Worm (Caenorhabditis elegans): Measurements from ENCODE around the gene srh-195.

Gene srh-195

DNA sequence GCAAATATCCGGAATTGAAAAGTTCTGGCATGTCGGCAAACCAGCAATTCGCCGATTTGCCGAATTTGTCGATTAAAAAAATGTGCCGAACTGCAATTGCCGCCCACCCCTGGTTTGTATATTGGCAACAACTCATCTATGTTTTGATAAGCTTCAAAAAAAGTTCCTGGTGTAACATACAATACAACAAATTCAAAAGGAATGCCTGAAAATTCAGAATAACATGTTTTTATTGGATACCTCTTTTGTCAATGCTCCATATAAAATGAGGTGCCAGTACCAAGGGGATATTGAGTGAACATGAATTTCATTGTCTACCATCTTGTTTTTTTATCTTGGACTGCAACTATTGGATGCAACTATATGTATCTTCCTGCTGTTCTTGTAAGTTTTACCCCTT is 35.4 kb downstream of the srh-195 start, which contains the start of gene T16A1.4:
TSS of gene T16A1.4 (plus strand) at position 301 of the 400 bp plus-strand sequence.
- no peak for TF ChIP-seq mab-5 (tag; optimal IDR thresholded peaks at IDR 0.05)
- TF ChIP-seq nhr-11 (tag; optimal IDR thresholded peaks at IDR 0.05) = no peak
- no peak for TF ChIP-seq zag-1 (tag; optimal IDR thresholded peaks at IDR 0.05)
- TF ChIP-seq elt-3 (tag; optimal IDR thresholded peaks at IDR 0.05) = no peak
- TF ChIP-seq nhr-25 (tag; optimal IDR thresholded peaks at IDR 0.05) = no peak
- no peak for TF ChIP-seq ZK546.5 (tag; optimal IDR thresholded peaks at IDR 0.05)
- no peak for TF ChIP-seq nhr-10 (tag; optimal IDR thresholded peaks at IDR 0.05)
- no peak for TF ChIP-seq mdl-1 (tag; optimal IDR thresholded peaks at IDR 0.05)
- TF ChIP-seq dmd-4 (tag; optimal IDR thresholded peaks at IDR 0.05) = no peak
- no peak for TF ChIP-seq nhr-129 (tag; optimal IDR thresholded peaks at IDR 0.05)
- no peak for TF ChIP-seq unc-55 (GFP tag; optimal IDR thresholded peaks at IDR 0.05)
- TF ChIP-seq C34F6.9 (tag; optimal IDR thresholded peaks at IDR 0.05) = no peak
- TF ChIP-seq egl-27 (tag; optimal IDR thresholded peaks at IDR 0.05) = no peak
- TF ChIP-seq sma-3 (GFP tag; optimal IDR thresholded peaks at IDR 0.05) = no peak
- no peak for TF ChIP-seq unc-62 (GFP tag; optimal IDR thresholded peaks at IDR 0.05)
- no peak for TF ChIP-seq ceh-16 (tag; optimal IDR thresholded peaks at IDR 0.05)

DNA sequence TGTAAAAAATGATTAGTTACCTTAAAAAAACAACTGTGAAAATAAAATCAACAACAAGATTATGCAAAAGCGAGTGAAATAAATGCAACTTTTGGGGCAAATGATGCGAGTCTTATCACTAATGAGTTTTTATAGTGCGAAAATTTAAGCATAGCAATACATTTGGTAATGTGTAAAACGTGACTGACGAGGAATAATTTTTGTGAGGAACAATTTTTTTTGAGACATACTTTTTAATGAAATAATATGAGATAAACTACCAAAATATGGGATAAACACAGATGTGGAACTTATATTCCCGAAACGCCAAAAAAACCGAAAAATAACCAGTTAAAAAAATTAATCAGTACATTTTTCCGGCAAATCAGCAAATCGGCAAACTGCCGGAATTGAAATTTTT is 36.3 kb downstream of the srh-195 start, which contains the start of gene F07E5.9:
TSS of gene F07E5.9 (minus strand) at position 101 of the 400 bp plus-strand sequence.
- TF ChIP-seq ztf-11 (tag; optimal IDR thresholded peaks at IDR 0.05) (no peak), crh-2 (tag; optimal IDR thresholded peaks at IDR 0.05) (no peak), aly-2 (tag; optimal IDR thresholded peaks at IDR 0.05) (no peak), Y55F3AM.14 (GFP tag; optimal IDR thresholded peaks at IDR 0.05) (no peak)

DNA sequence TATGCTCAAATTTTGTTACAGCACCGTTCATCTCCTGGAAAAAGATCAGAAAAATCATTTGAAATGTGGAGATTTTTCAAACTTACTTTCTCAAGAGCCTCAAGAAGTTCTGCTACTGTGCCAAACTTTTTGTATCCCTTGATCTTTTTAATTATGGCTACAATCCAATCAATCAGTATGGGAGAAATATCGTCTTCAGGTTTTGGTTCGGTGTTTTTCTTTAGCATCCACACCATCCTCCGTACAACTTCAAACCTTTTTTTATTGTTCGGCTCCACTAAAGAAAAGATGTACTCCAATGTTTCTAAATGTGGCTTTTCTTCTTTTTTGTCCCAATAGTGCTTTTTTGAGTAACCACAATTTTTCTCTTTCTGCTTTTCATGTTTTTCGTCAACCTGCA is 40.2 kb downstream of the srh-195 start:
- TF ChIP-seq blmp-1 (tag; optimal IDR thresholded peaks at IDR 0.05; ENCODE audit: insufficient read depth) = no peak
- no peak for TF ChIP-seq fos-1 (tag; optimal IDR thresholded peaks at IDR 0.05)
- no peak for TF ChIP-seq gmeb-1 (tag; optimal IDR thresholded peaks at IDR 0.05)
- no peak for TF ChIP-seq sma-3 (GFP tag; optimal IDR thresholded peaks at IDR 0.05)
- no peak for TF ChIP-seq lin-11 (tag; optimal IDR thresholded peaks at IDR 0.05)
- TF ChIP-seq nhr-11 (tag; optimal IDR thresholded peaks at IDR 0.05) = no peak
- no peak for TF ChIP-seq C34F6.9 (tag; optimal IDR thresholded peaks at IDR 0.05)
- no peak for TF ChIP-seq elt-3 (tag; optimal IDR thresholded peaks at IDR 0.05)
- TF ChIP-seq peb-1 (tag; optimal IDR thresholded peaks at IDR 0.05) = no peak
- no peak for TF ChIP-seq ama-1 (optimal IDR thresholded peaks at IDR 0.05)
- no peak for TF ChIP-seq crh-2 (tag; optimal IDR thresholded peaks at IDR 0.05)
- TF ChIP-seq ceh-16 (tag; optimal IDR thresholded peaks at IDR 0.05) = no peak

DNA sequence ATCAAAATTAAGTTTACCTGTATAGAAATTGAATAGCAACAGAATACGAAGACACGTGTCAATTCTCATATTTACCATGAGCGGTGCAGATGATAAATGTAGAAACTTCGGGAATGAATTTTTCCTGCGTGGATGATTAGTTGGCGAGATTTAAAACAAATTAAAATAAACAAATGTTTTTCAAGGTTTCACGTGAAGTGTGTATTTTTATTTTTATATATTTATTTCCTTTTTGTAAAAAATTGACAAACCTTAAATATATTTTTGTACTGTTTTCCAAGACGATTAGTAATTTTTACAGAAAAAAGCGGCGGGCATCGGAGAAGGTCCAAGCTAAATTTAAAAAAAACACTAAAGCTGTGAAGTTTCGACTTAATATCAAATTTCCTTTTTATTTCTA is 41.2 kb downstream of the srh-195 start, which contains the start of gene F07E5.8:
TSS of gene F07E5.8 (minus strand) at position 101 of the 400 bp plus-strand sequence.
- TF ChIP-seq nhr-77 (tag; optimal IDR thresholded peaks at IDR 0.05) (no peak), mbf-1 (tag; optimal IDR thresholded peaks at IDR 0.05) (no peak), lin-39 (tag; optimal IDR thresholded peaks at IDR 0.05) (no peak), ceh-82 (tag; optimal IDR thresholded peaks at IDR 0.05) (no peak), Y55F3AM.14 (GFP tag; optimal IDR thresholded peaks at IDR 0.05) (no peak), mdl-1 (tag; optimal IDR thresholded peaks at IDR 0.05) (no peak), skn-1 (tag; optimal IDR thresholded peaks at IDR 0.05) (no peak), nhr-21 (tag; optimal IDR thresholded peaks at IDR 0.05) (no peak), sem-4 (tag; optimal IDR thresholded peaks at IDR 0.05) (no peak), elt-3 (tag; optimal IDR thresholded peaks at IDR 0.05) (no peak), ztf-1 (GFP tag; conservative IDR thresholded peaks at IDR 0.05) (no peak), peb-1 (tag; optimal IDR thresholded peaks at IDR 0.05) (no peak), crh-2 (tag; optimal IDR thresholded peaks at IDR 0.05) (no peak), nhr-23 (tag; optimal IDR thresholded peaks at IDR 0.05) (no peak), ama-1 (optimal IDR thresholded peaks at IDR 0.05) (no peak), dmd-4 (tag; optimal IDR thresholded peaks at IDR 0.05) (no peak), elt-1 (tag; optimal IDR thresholded peaks at IDR 0.05) (no peak), nhr-10 (tag; optimal IDR thresholded peaks at IDR 0.05) (no peak), unc-39 (tag; optimal IDR thresholded peaks at IDR 0.05) (no peak)

DNA sequence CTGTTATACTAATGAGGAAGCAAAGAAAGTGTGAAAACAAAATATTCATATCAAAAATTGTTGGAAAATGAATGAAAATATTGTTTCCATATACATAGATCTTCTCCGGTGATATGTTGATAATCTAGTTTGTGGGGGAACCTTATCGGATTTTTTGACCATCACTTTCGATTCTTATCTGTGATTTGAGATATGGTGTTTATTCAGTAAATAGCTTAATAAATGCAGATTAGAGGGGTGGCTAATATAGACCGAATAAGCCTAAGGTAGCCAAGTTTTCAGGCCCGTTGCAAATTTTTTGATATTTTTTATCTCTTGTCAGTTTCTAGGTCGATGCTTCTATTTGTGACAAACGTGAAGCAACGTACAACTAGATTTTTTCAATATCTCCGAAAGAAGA is 45.3 kb downstream of the srh-195 start, which contains the start of gene F07E5.7:
TSS of gene F07E5.7 (minus strand) at position 101 of the 400 bp plus-strand sequence.
- TF ChIP-seq ama-1 (optimal IDR thresholded peaks at IDR 0.05) (no peak), nhr-25 (tag; optimal IDR thresholded peaks at IDR 0.05) (no peak), alr-1 (tag; optimal IDR thresholded peaks at IDR 0.05) (no peak), nhr-77 (tag; optimal IDR thresholded peaks at IDR 0.05) (no peak), elt-1 (tag; optimal IDR thresholded peaks at IDR 0.05) (no peak), egl-27 (tag; optimal IDR thresholded peaks at IDR 0.05) (no peak), lin-13 (GFP tag; optimal IDR thresholded peaks at IDR 0.05) (no peak), sma-3 (GFP tag; optimal IDR thresholded peaks at IDR 0.05) (no peak), nhr-129 (tag; optimal IDR thresholded peaks at IDR 0.05) (no peak), ceh-82 (tag; optimal IDR thresholded peaks at IDR 0.05) (no peak), mdl-1 (tag; optimal IDR thresholded peaks at IDR 0.05) (no peak), F13H6.1 (tag; optimal IDR thresholded peaks at IDR 0.05) (no peak), mab-5 (tag; optimal IDR thresholded peaks at IDR 0.05) (no peak), snpc-4 (tag; optimal IDR thresholded peaks at IDR 0.05) (no peak), dmd-4 (tag; optimal IDR thresholded peaks at IDR 0.05) (no peak), peb-1 (tag; optimal IDR thresholded peaks at IDR 0.05) (no peak), ztf-4 (tag; optimal IDR thresholded peaks at IDR 0.05) (no peak), lin-39 (tag; optimal IDR thresholded peaks at IDR 0.05) (no peak), sem-4 (tag; optimal IDR thresholded peaks at IDR 0.05) (no peak), skn-1 (tag; optimal IDR thresholded peaks at IDR 0.05) (no peak)
